Worm (Caenorhabditis elegans) whole organism, early embryonic: ENCODE measurements around the gene B0334.5.

ENCODE experiments used
- B0310.2 ChIP-seq: sonication (generic microtip); optimal IDR thresholded peaks from 2 replicates; lab custom pipeline; 2016; ENCODE audit warnings: mild to moderate bottlenecking, missing genetic modification characterization, missing compliant biosample characterization
- F13C5.2 ChIP-seq: sonication (generic microtip); optimal IDR thresholded peaks from 2 replicates; lab custom pipeline; 2017; ENCODE audit warnings: mild to moderate bottlenecking, missing genetic modification characterization, inconsistent platforms, missing compliant biosample characterization
- aly-1 ChIP-seq: sonication (generic microtip); optimal IDR thresholded peaks from 2 replicates; lab custom pipeline; 2016; ENCODE audit warnings: missing genetic modification characterization, missing compliant biosample characterization
- ama-1 ChIP-seq: fragments of 150-350 bp; optimal IDR thresholded peaks from 2 replicates; lab custom pipeline; 2014
- ceh-13 ChIP-seq: fragments of 200-800 bp; sonication (Bioruptor generic); optimal IDR thresholded peaks from 2 replicates; lab custom pipeline; 2018; ENCODE audit warnings: mild to moderate bottlenecking, missing genetic modification characterization, missing compliant biosample characterization
- ceh-36 ChIP-seq: sonication (generic microtip); optimal IDR thresholded peaks from 2 replicates; lab custom pipeline; 2016; ENCODE audit warnings: missing genetic modification characterization, inconsistent platforms, missing compliant biosample characterization
- ets-7 ChIP-seq: sonication (generic microtip); optimal IDR thresholded peaks from 2 replicates; lab custom pipeline; 2016; ENCODE audit warnings: missing genotype, missing genetic modification characterization, missing compliant biosample characterization
- flt-1 ChIP-seq: fragments of 200-800 bp; sonication (Bioruptor generic); IDR thresholded peaks from 2 replicates; pipeline ENCODE4 v1.3.6; 2022; ENCODE audit warnings: missing genetic modification characterization, missing compliant biosample characterization
- hmbx-1 ChIP-seq: sonication (generic microtip); optimal IDR thresholded peaks from 2 replicates; lab custom pipeline; 2016; ENCODE audit warnings: mild to moderate bottlenecking, missing genetic modification characterization, missing compliant biosample characterization
- hmg-4 ChIP-seq: fragments of 200-800 bp; sonication (Bioruptor generic); optimal IDR thresholded peaks from 2 replicates; lab custom pipeline; 2018; ENCODE audit warnings: mild to moderate bottlenecking, missing genetic modification characterization, missing compliant biosample characterization
- hnd-1 ChIP-seq: sonication (generic microtip); optimal IDR thresholded peaks from 2 replicates; lab custom pipeline; 2016; ENCODE audit warnings: missing genetic modification characterization, missing compliant biosample characterization
- pes-1 ChIP-seq: fragments of 200-800 bp; sonication (Bioruptor generic); IDR thresholded peaks from 2 replicates; pipeline ENCODE4 v1.3.6; 2022; ENCODE audit warnings: missing genetic modification reagents, missing genetic modification characterization, missing compliant biosample characterization
- scrt-1 ChIP-seq: fragments of 200-800 bp; sonication (Bioruptor generic); IDR thresholded peaks from 2 replicates; pipeline ENCODE4 v1.3.6; 2022; ENCODE audit warnings: missing genetic modification characterization, missing compliant biosample characterization
- sea-1 ChIP-seq: fragments of 200-800 bp; sonication (Bioruptor generic); conservative IDR thresholded peaks from 2 replicates; pipeline ENCODE4 v1.3.6; 2022; ENCODE audit warnings: missing genetic modification characterization, missing compliant biosample characterization
- tbx-11 ChIP-seq: fragments of 200-800 bp; sonication (Bioruptor generic); IDR thresholded peaks from 2 replicates; pipeline ENCODE4 v1.3.6; 2022; ENCODE audit warnings: missing genetic modification characterization, missing compliant biosample characterization
- tbx-37 ChIP-seq: fragments of 200-800 bp; sonication (Bioruptor generic); conservative IDR thresholded peaks from 2 replicates; pipeline ENCODE4 v1.3.6; 2022; ENCODE audit warnings: missing genetic modification reagents, missing genetic modification characterization, missing compliant biosample characterization
- tra-4 ChIP-seq: sonication (generic microtip); optimal IDR thresholded peaks from 2 replicates; lab custom pipeline; 2017; ENCODE audit warnings: missing genetic modification characterization, missing compliant biosample characterization

B0334.5 gene

ce11 chrII:11497365-11497764 is at the start of gene B0334.5:
TSS of gene B0334.5 (plus strand) at chrII:11497665.
- TF ChIP-seq sea-1 (GFP tag; lab: Robert Waterston, UW) (no peak), aly-1 (tag; lab: Kevin White, UChicago) (no peak), pes-1 (GFP tag; lab: Robert Waterston, UW) (no peak), flt-1 (GFP tag; lab: Robert Waterston, UW) (no peak), B0310.2 (tag; lab: Kevin White, UChicago) (no peak), ceh-36 (tag; lab: Kevin White, UChicago) (no peak), ets-7 (no peak), hnd-1 (tag; lab: Kevin White, UChicago) (no peak), hmg-4 (no peak), ceh-13 (GFP tag; lab: Kevin White, UChicago) (no peak), F13C5.2 (tag; lab: Kevin White, UChicago) (no peak), tbx-11 (GFP tag; lab: Robert Waterston, UW) (no peak), hmbx-1 (no peak), ama-1 (lab: Kevin White, UChicago) (no peak), tra-4 (no peak), tbx-37 (GFP tag; lab: Robert Waterston, UW) (no peak), scrt-1 (GFP tag; lab: Robert Waterston, UW) (no peak)

- no peak for TF ChIP-seq ceh-13 (GFP tag; lab: Kevin White, UChicago)
- TF ChIP-seq tbx-11 (GFP tag; lab: Robert Waterston, UW) = no peak
- no peak for TF ChIP-seq ceh-36 (tag; lab: Kevin White, UChicago)
- no peak for TF ChIP-seq B0310.2 (tag; lab: Kevin White, UChicago)
- TF ChIP-seq pes-1 (GFP tag; lab: Robert Waterston, UW) = no peak
- no peak for TF ChIP-seq sea-1 (GFP tag; lab: Robert Waterston, UW)
- no peak for TF ChIP-seq tbx-37 (GFP tag; lab: Robert Waterston, UW)
- TF ChIP-seq ama-1 (lab: Kevin White, UChicago) = no peak
- TF ChIP-seq F13C5.2 (tag; lab: Kevin White, UChicago) = no peak
- no peak for TF ChIP-seq tra-4
- TF ChIP-seq hmbx-1 = no peak
- TF ChIP-seq scrt-1 (GFP tag; lab: Robert Waterston, UW) = no peak
- TF ChIP-seq ets-7 = no peak
- no peak for TF ChIP-seq hmg-4
- TF ChIP-seq hnd-1 (tag; lab: Kevin White, UChicago) = no peak
- no peak for TF ChIP-seq flt-1 (GFP tag; lab: Robert Waterston, UW)
- no peak for TF ChIP-seq aly-1 (tag; lab: Kevin White, UChicago)
Measured at ce11 chrII:11448753-11449152, 48.7 kb upstream of the B0334.5 start, which contains the start of gene W02B12.1. TSS of gene W02B12.1 (plus strand) at chrII:11449021.

- TF ChIP-seq hmbx-1 (no peak), tbx-11 (GFP tag; lab: Robert Waterston, UW) (no peak), ama-1 (lab: Kevin White, UChicago) (no peak), scrt-1 (GFP tag; lab: Robert Waterston, UW) (no peak), ets-7 (no peak), ceh-13 (GFP tag; lab: Kevin White, UChicago) (no peak), flt-1 (GFP tag; lab: Robert Waterston, UW) (no peak), tbx-37 (GFP tag; lab: Robert Waterston, UW) (no peak), hnd-1 (tag; lab: Kevin White, UChicago) (no peak), tra-4 (no peak), ceh-36 (tag; lab: Kevin White, UChicago) (no peak), F13C5.2 (tag; lab: Kevin White, UChicago) (no peak), B0310.2 (tag; lab: Kevin White, UChicago) (no peak), pes-1 (GFP tag; lab: Robert Waterston, UW) (no peak), sea-1 (GFP tag; lab: Robert Waterston, UW) (no peak), hmg-4 (no peak)
Measured at ce11 chrII:11450882-11451281, 46.6 kb upstream of the B0334.5 start.

- TF ChIP-seq hnd-1 (tag; lab: Kevin White, UChicago) (no peak), ceh-36 (tag; lab: Kevin White, UChicago) (no peak), hmg-4 (no peak)
Measured at ce11 chrII:11451738-11452137, 45.7 kb upstream of the B0334.5 start.

ce11 chrII:11452498-11453005 is 44.9 kb upstream of the B0334.5 start, which contains the start of gene rsp-2:
TSS of gene rsp-2 (minus strand) at chrII:11452955.
- TF ChIP-seq ets-7 (no peak), flt-1 (GFP tag; lab: Robert Waterston, UW) (no peak)

ce11 chrII:11453025-11453424 is 44.4 kb upstream of the B0334.5 start, which contains the start of gene rsp-1:
TSS of gene rsp-1 (plus strand) at chrII:11453362.
- TF ChIP-seq ceh-13 (GFP tag; lab: Kevin White, UChicago) (no peak), flt-1 (GFP tag; lab: Robert Waterston, UW) (no peak), tbx-11 (GFP tag; lab: Robert Waterston, UW) (no peak), hnd-1 (tag; lab: Kevin White, UChicago) (no peak), hmg-4 (peak; percentile 55), sea-1 (GFP tag; lab: Robert Waterston, UW) (no peak), tra-4 (peak; percentile 30), tbx-37 (GFP tag; lab: Robert Waterston, UW) (0 out of 2 replicates have a peak, but pooled peaks have one; percentile 8), ceh-36 (tag; lab: Kevin White, UChicago) (peak; percentile 62), ama-1 (lab: Kevin White, UChicago) (no peak), hmbx-1 (no peak), scrt-1 (GFP tag; lab: Robert Waterston, UW) (peak; percentile 48; the same call in 1 of the 2 replicates), aly-1 (tag; lab: Kevin White, UChicago) (peak; percentile 73), pes-1 (GFP tag; lab: Robert Waterston, UW) (peak; percentile 54; the same call in 1 of the 2 replicates), B0310.2 (tag; lab: Kevin White, UChicago) (no peak), F13C5.2 (tag; lab: Kevin White, UChicago) (peak; percentile 4), ets-7 (no peak)

- no peak for TF ChIP-seq tbx-11 (GFP tag; lab: Robert Waterston, UW)
- no peak for TF ChIP-seq ama-1 (lab: Kevin White, UChicago)
- TF ChIP-seq tra-4 = no peak
Measured at ce11 chrII:11453639-11454038, 43.8 kb upstream of the B0334.5 start.
